Fruit fly (Drosophila melanogaster) whole organism, embryonic: Measurements from ENCODE around the gene Tim17b1.

Experiments used
- CG1602 ChIP-seq: fragments of 200-800 bp; sonication (Bioruptor generic); optimal IDR thresholded peaks from 3 replicates; lab custom pipeline; 2016; ENCODE audit warnings: missing biosample characterization, missing genetic modification characterization
- CG3065 ChIP-seq: fragments of 200-800 bp; sonication (Bioruptor generic); optimal IDR thresholded peaks from 2 replicates; lab custom pipeline; 2016; ENCODE audit warnings: missing biosample characterization, missing genetic modification characterization
- CG9727 ChIP-seq: fragments of 200-800 bp; sonication (Bioruptor generic); optimal IDR thresholded peaks from 3 replicates; lab custom pipeline; 2017; ENCODE audit warnings: missing biosample characterization, mild to moderate bottlenecking, missing genetic modification characterization
- vfl ChIP-seq: fragments of 200-800 bp; sonication (Bioruptor generic); optimal IDR thresholded peaks from 2 replicates; lab custom pipeline; 2016; ENCODE audit warnings: missing biosample characterization, missing genetic modification characterization

- TF ChIP-seq CG9727 (GFP tag; lab: Kevin White, UChicago), result no peak
- no peak for TF ChIP-seq vfl (GFP tag; lab: Kevin White, UChicago)
- no peak for TF ChIP-seq CG3065 (GFP tag; lab: Kevin White, UChicago)
- no peak for TF ChIP-seq CG1602 (GFP tag; lab: Kevin White, UChicago)
Measured at dm6 chr3R:5261996-5262535, 37.9 kb upstream of the Tim17b1 start.
